Worm (Caenorhabditis elegans) whole organism, L1 larva: ENCODE measurements around the gene ncx-2.

Source experiments
- fos-1 ChIP-seq: fragments of 150-350 bp; optimal IDR thresholded peaks from 2 replicates; lab custom pipeline; 2014; ENCODE audit warnings: missing biosample characterization, missing genetic modification characterization
- tlp-1 ChIP-seq: fragments of 150-350 bp; optimal IDR thresholded peaks from 2 replicates; lab custom pipeline; 2014; ENCODE audit warnings: missing biosample characterization, missing genetic modification characterization

- no peak for TF ChIP-seq fos-1 (tag; lab: Kevin White, UChicago)
- no peak for TF ChIP-seq tlp-1 (tag; lab: Kevin White, UChicago)
Measured at ce11 chrV:5318349-5318748, 14.9 kb downstream of the ncx-2 start.
